Fruit fly (Drosophila melanogaster) whole organism, pupa: ENCODE results near the gene CG33932.

Experiments
- CG12605 ChIP-seq: fragments of 200-800 bp; sonication (Bioruptor generic); IDR thresholded peaks from 2 replicates; pipeline ENCODE4 v1.3.6; 2022; ENCODE audit warnings: missing biosample characterization, missing genetic modification characterization
- CG13204 ChIP-seq: fragments of 200-800 bp; sonication (Bioruptor generic); optimal IDR thresholded peaks from 2 replicates; lab custom pipeline; 2018; ENCODE audit warnings: missing biosample characterization, mild to moderate bottlenecking, missing genetic modification characterization, moderate library complexity
- CG14655 ChIP-seq: fragments of 200-800 bp; sonication (Bioruptor generic); optimal IDR thresholded peaks from 3 replicates; lab custom pipeline; 2017; ENCODE audit warnings: mild to moderate bottlenecking, missing biosample characterization, missing genetic modification reagents, missing genetic modification characterization
- CG34367 ChIP-seq: fragments of 200-800 bp; sonication (Bioruptor generic); optimal IDR thresholded peaks from 2 replicates; lab custom pipeline; 2018; ENCODE audit warnings: missing biosample characterization, mild to moderate bottlenecking, missing genetic modification characterization
- CG4496 ChIP-seq: fragments of 200-800 bp; sonication (Bioruptor generic); IDR thresholded peaks from 3 replicates; pipeline ENCODE4 v1.3.6; 2022; ENCODE audit warnings: missing biosample characterization, missing genetic modification characterization
- D1 ChIP-seq: fragments of 200-800 bp; sonication (Bioruptor generic); optimal IDR thresholded peaks from 2 replicates; lab custom pipeline; 2018; ENCODE audit warnings: missing biosample characterization, mild to moderate bottlenecking, missing genetic modification characterization, moderate library complexity
- Pif1A ChIP-seq: fragments of 200-800 bp; sonication (Bioruptor generic); optimal IDR thresholded peaks from 3 replicates; lab custom pipeline; 2016; ENCODE audit warnings: missing biosample characterization, missing genetic modification characterization
- Pif1B ChIP-seq: fragments of 200-800 bp; sonication (Bioruptor generic); optimal IDR thresholded peaks from 3 replicates; lab custom pipeline; 2016; ENCODE audit warnings: missing biosample characterization, missing genetic modification characterization
- rn ChIP-seq: fragments of 200-800 bp; sonication (Bioruptor generic); IDR thresholded peaks from 2 replicates; pipeline ENCODE4 v1.3.6; 2022; ENCODE audit warnings: missing biosample characterization, missing genetic modification characterization

DNA sequence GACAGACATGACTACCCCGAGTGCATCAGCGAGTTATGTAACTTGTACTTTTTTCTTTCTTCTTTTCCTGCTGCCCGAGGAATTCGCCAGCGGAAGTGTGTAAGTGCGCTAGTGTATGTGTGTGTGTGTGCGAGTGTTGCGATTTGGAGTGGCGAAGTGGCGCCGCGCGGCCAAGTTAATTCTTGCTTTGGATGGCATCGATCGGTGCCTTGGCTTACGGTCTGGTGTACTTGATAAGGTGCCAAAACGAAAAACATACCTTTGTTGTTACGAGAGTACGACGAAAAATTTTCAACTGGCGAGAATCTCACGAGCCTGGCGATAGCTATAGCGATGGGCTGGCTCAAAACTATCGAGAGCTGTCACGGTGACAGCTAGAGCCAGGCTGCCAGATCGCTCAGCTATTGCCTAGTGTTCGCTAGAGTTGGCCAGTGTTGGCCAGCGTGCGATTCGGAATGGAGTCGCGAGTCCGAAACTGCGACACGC is at the start of gene CG33932, which contains the start of the genes CG18809, COX6B and Rpp20:
- TF ChIP-seq rn (GFP tag; lab: Robert Waterston, UW) (no peak), CG34367 (no peak), Pif1A (no peak), CG13204 (GFP tag; lab: Kevin White, UChicago) (no peak), Pif1B (GFP tag; lab: Kevin White, UChicago) (no peak), CG4496 (GFP tag; lab: Robert Waterston, UW) (peak; percentile 21; the same call in 1 of the 3 replicates), CG12605 (GFP tag; lab: Robert Waterston, UW) (peak; percentile 38; the same call in 1 of the 2 replicates), D1 (tag; lab: Kevin White, UChicago) (no peak), CG14655 (GFP tag; lab: Kevin White, UChicago) (no peak)
